Worm (Caenorhabditis elegans) whole organism, late embryonic: ENCODE measurements around the gene fbxb-105.

ENCODE experiments used
- C08G9.2 ChIP-seq: sonication (generic microtip); optimal IDR thresholded peaks from 2 replicates; lab custom pipeline; 2016; ENCODE audit warnings: mild to moderate bottlenecking, missing genetic modification characterization, moderate library complexity, missing compliant biosample characterization
- ama-1 ChIP-seq: fragments of 150-350 bp; optimal IDR thresholded peaks from 2 replicates; lab custom pipeline; 2014
- ceh-34 ChIP-seq: sonication (generic microtip); optimal IDR thresholded peaks from 2 replicates; lab custom pipeline; 2016; ENCODE audit warnings: mild to moderate bottlenecking, missing genetic modification characterization, missing compliant biosample characterization
- dmd-4 ChIP-seq: sonication (generic microtip); optimal IDR thresholded peaks from 2 replicates; lab custom pipeline; 2016; ENCODE audit warnings: borderline replicate concordance, missing genetic modification characterization, missing compliant biosample characterization
- gmeb-2 ChIP-seq: sonication (generic microtip); optimal IDR thresholded peaks from 2 replicates; lab custom pipeline; 2016; ENCODE audit warnings: missing genetic modification characterization, inconsistent platforms, missing compliant biosample characterization
- hlh-6 ChIP-seq: sonication (generic microtip); optimal IDR thresholded peaks from 2 replicates; lab custom pipeline; 2016; ENCODE audit warnings: missing genotype, missing genetic modification characterization, missing compliant biosample characterization
- lin-11 ChIP-seq: fragments of 200-800 bp; sonication (Bioruptor generic); optimal IDR thresholded peaks from 2 replicates; lab custom pipeline; 2018; ENCODE audit warnings: mild to moderate bottlenecking, missing genetic modification characterization, missing compliant biosample characterization
- nhr-11 ChIP-seq: fragments of 150-350 bp; optimal IDR thresholded peaks from 2 replicates; lab custom pipeline; 2014; ENCODE audit warnings: missing biosample characterization, missing genetic modification characterization
- pha-4 ChIP-seq: fragments of 150-350 bp; optimal IDR thresholded peaks from 2 replicates; lab custom pipeline; 2018; ENCODE audit warnings: missing biosample characterization, missing genetic modification reagents, missing genetic modification characterization
- pqm-1 ChIP-seq: sonication (generic microtip); optimal IDR thresholded peaks from 2 replicates; lab custom pipeline; 2016; ENCODE audit warnings: missing genetic modification characterization, missing compliant biosample characterization
- ttx-3 ChIP-seq: sonication (generic microtip); optimal IDR thresholded peaks from 2 replicates; lab custom pipeline; 2016; ENCODE audit warnings: missing genetic modification reagents, missing genetic modification characterization, missing compliant biosample characterization

ce11 chrII:2769021-2769420 lies 1.7 kb downstream of the fbxb-105 start, which contains the start of gene F08D12.7:
- TF ChIP-seq ttx-3 (no peak), dmd-4 (tag; lab: Kevin White, UChicago) (no peak), nhr-11 (tag; lab: Kevin White, UChicago) (no peak), ceh-34 (tag; lab: Kevin White, UChicago) (no peak), lin-11 (tag; lab: Kevin White, UChicago) (no peak), pha-4 (tag; lab: Kevin White, UChicago) (no peak), C08G9.2 (tag; lab: Kevin White, UChicago) (no peak), ama-1 (lab: Kevin White, UChicago) (no peak), pqm-1 (tag; lab: Kevin White, UChicago) (no peak), hlh-6 (tag; lab: Kevin White, UChicago) (no peak), gmeb-2 (tag; lab: Kevin White, UChicago) (no peak)
